Worm (Caenorhabditis elegans): Measurements from ENCODE around the gene Y32G9A.2.

ce11 chrV:1955246-1955645, 36.9 kb downstream of the Y32G9A.2 start:
- TF ChIP-seq him-1 (tag; optimal IDR thresholded peaks at IDR 0.05) (no peak), W03F9.2 (tag; optimal IDR thresholded peaks at IDR 0.05) (no peak), dao-5 (tag; optimal IDR thresholded peaks at IDR 0.05) (no peak)
